Worm (Caenorhabditis elegans) whole organism, L4 larva: Measurements from ENCODE around the gene obr-2.

Source experiments
- D1046.2 ChIP-seq: fragments of 200-800 bp; sonication (Bioruptor generic); IDR thresholded peaks from 2 replicates; pipeline ENCODE4 v1.3.6; 2022; ENCODE audit warnings: missing genetic modification characterization, missing compliant biosample characterization
- F44E2.7 ChIP-seq: fragments of 200-800 bp; sonication (Bioruptor generic); IDR thresholded peaks from 2 replicates; pipeline ENCODE4 v2.1.2; 2022; ENCODE audit warnings: missing genetic modification characterization, missing compliant biosample characterization
- F49E8.2 ChIP-seq: sonication (generic microtip); optimal IDR thresholded peaks from 2 replicates; lab custom pipeline; 2016; ENCODE audit warnings: missing compliant biosample characterization, mild to moderate bottlenecking, missing genetic modification characterization, borderline replicate concordance
- R02D3.7 ChIP-seq: fragments of 150-350 bp; sonication (generic microtip); optimal IDR thresholded peaks from 3 replicates; lab custom pipeline; 2014; ENCODE audit warnings: missing biosample characterization, missing genetic modification characterization
- T20F7.1 ChIP-seq: fragments of 200-800 bp; sonication (Bioruptor generic); optimal IDR thresholded peaks from 2 replicates; lab custom pipeline; 2018; ENCODE audit warnings: mild to moderate bottlenecking, missing genetic modification characterization, missing compliant biosample characterization
- Y105C5A.15 ChIP-seq: fragments of 200-800 bp; sonication (Bioruptor generic); IDR thresholded peaks from 2 replicates; pipeline ENCODE4 v1.3.6; 2022; ENCODE audit warnings: missing genetic modification characterization, missing compliant biosample characterization
- Y48G9A.11 ChIP-seq: fragments of 200-800 bp; sonication (Bioruptor generic); IDR thresholded peaks from 2 replicates; pipeline ENCODE4 v1.3.6; 2022; ENCODE audit warnings: missing genetic modification reagents, missing genetic modification characterization, missing compliant biosample characterization
- Y75B8A.6 ChIP-seq: fragments of 200-800 bp; sonication (Bioruptor generic); IDR thresholded peaks from 2 replicates; pipeline ENCODE4 v1.3.6; 2022; ENCODE audit warnings: missing genetic modification reagents, missing genetic modification characterization, missing compliant biosample characterization
- ZK337.2 ChIP-seq: fragments of 200-800 bp; sonication (Bioruptor generic); IDR thresholded peaks from 2 replicates; pipeline ENCODE4 v1.3.6; 2022; ENCODE audit warnings: missing genetic modification reagents, missing genetic modification characterization, missing compliant biosample characterization
- ZK546.5 ChIP-seq, 2 experiments: sonication (generic microtip); optimal IDR thresholded peaks; 2 replicates each; lab custom pipeline; 2017; ENCODE audit warnings: missing biosample characterization in 2 of 2, missing genetic modification characterization in 2 of 2
- aha-1 ChIP-seq: fragments of 150-350 bp; peaks from one replicate; lab custom pipeline; 2014; ENCODE audit warnings: missing biosample characterization, missing genetic modification characterization
- ama-1 ChIP-seq: fragments of 150-350 bp; optimal IDR thresholded peaks from 2 replicates; lab custom pipeline; 2014; ENCODE audit warnings: inconsistent platforms, mixed read lengths
- attf-4 ChIP-seq: sonication (generic microtip); optimal IDR thresholded peaks from 3 replicates; lab custom pipeline; 2017; ENCODE audit warnings: missing biosample characterization, missing genetic modification characterization
- ceh-28 ChIP-seq: fragments of 150-350 bp; optimal IDR thresholded peaks from 2 replicates; lab custom pipeline; 2014; ENCODE audit warnings: missing biosample characterization, missing genetic modification reagents, missing genetic modification characterization
- ceh-32 ChIP-seq: sonication (generic microtip); optimal IDR thresholded peaks from 2 replicates; lab custom pipeline; 2016; ENCODE audit warnings: mild to moderate bottlenecking, missing genetic modification characterization, missing compliant biosample characterization; ENCODE audit not compliant: poor library complexity
- ctbp-1 ChIP-seq: fragments of 200-800 bp; sonication (Bioruptor generic); IDR thresholded peaks from 2 replicates; pipeline ENCODE4 v1.3.6; 2022; ENCODE audit warnings: missing genetic modification reagents, missing genetic modification characterization, missing compliant biosample characterization
- daf-19 ChIP-seq: fragments of 200-800 bp; sonication (Bioruptor generic); conservative IDR thresholded peaks from 2 replicates; pipeline ENCODE4 v1.3.6; 2022; ENCODE audit warnings: missing genetic modification characterization, missing compliant biosample characterization
- daf-8 ChIP-seq: fragments of 200-800 bp; sonication (Bioruptor generic); IDR thresholded peaks from 2 replicates; pipeline ENCODE4 v1.3.6; 2022; ENCODE audit warnings: missing genetic modification characterization, missing compliant biosample characterization
- dmd-8 ChIP-seq: fragments of 200-800 bp; sonication (Bioruptor generic); IDR thresholded peaks from 2 replicates; pipeline ENCODE4 v1.3.6; 2022; ENCODE audit warnings: missing genetic modification characterization, missing compliant biosample characterization
- dmd-9 ChIP-seq: fragments of 200-800 bp; sonication (Bioruptor generic); IDR thresholded peaks from 2 replicates; pipeline ENCODE4 v1.3.6; 2022; ENCODE audit warnings: missing genetic modification reagents, missing genetic modification characterization, missing compliant biosample characterization
- duxl-1 ChIP-seq: sonication (generic microtip); optimal IDR thresholded peaks from 2 replicates; lab custom pipeline; 2016; ENCODE audit warnings: mild to moderate bottlenecking, missing genetic modification characterization, moderate library complexity, missing compliant biosample characterization; ENCODE audit not compliant: poor library complexity
- dve-1 ChIP-seq: sonication (generic microtip); optimal IDR thresholded peaks from 2 replicates; lab custom pipeline; 2017; ENCODE audit warnings: antibody characterized with exemption, mild to moderate bottlenecking, missing genetic modification characterization, missing compliant biosample characterization; ENCODE audit not compliant: insufficient read depth
- egl-43 ChIP-seq: fragments of 200-800 bp; sonication (Bioruptor generic); IDR thresholded peaks from 2 replicates; pipeline ENCODE4 v1.3.6; 2022; ENCODE audit warnings: missing genetic modification reagents, missing genetic modification characterization, missing compliant biosample characterization
- fos-1 ChIP-seq: fragments of 150-350 bp; optimal IDR thresholded peaks from 2 replicates; lab custom pipeline; 2014; ENCODE audit warnings: missing biosample characterization, missing genetic modification characterization
- hif-1 ChIP-seq, 2 experiments: sonication (generic microtip); optimal IDR thresholded peaks; 2 replicates each; lab custom pipeline; 2016 to 2017; ENCODE audit warnings: missing compliant biosample characterization in 2 of 2, missing genetic modification characterization in 2 of 2, missing genetic modification reagents in 2 of 2, missing genotype in 2 of 2, mild to moderate bottlenecking in 1 of 2
- hlh-11 ChIP-seq: fragments of 200-800 bp; sonication (Bioruptor generic); optimal IDR thresholded peaks from 2 replicates; lab custom pipeline; 2018; ENCODE audit warnings: mild to moderate bottlenecking, missing genetic modification characterization, missing compliant biosample characterization
- jun-1 ChIP-seq: fragments of 150-350 bp; optimal IDR thresholded peaks from 2 replicates; lab custom pipeline; 2014; ENCODE audit warnings: missing biosample characterization, missing genetic modification reagents, missing genetic modification characterization
- lin-1 ChIP-seq: fragments of 200-800 bp; sonication (Bioruptor generic); IDR thresholded peaks from 2 replicates; pipeline ENCODE4 v1.3.6; 2022; ENCODE audit warnings: missing genetic modification reagents, missing genetic modification characterization, missing compliant biosample characterization
- lin-13 ChIP-seq: fragments of 150-350 bp; optimal IDR thresholded peaks from 2 replicates; lab custom pipeline; 2014; ENCODE audit warnings: missing biosample characterization, missing genetic modification reagents, missing genetic modification characterization
- lin-38 ChIP-seq: fragments of 200-800 bp; sonication (Bioruptor generic); IDR thresholded peaks from 2 replicates; pipeline ENCODE4 v1.3.6; 2022; ENCODE audit warnings: missing genetic modification reagents, missing genetic modification characterization, missing compliant biosample characterization
- lin-39 ChIP-seq: fragments of 150-350 bp; optimal IDR thresholded peaks from 2 replicates; lab custom pipeline; 2014; ENCODE audit warnings: missing biosample characterization, missing genetic modification reagents, missing genetic modification characterization
- lsy-2 ChIP-seq, 2 experiments: fragments of 150-350 bp in 1 of 2; sonication (generic microtip) in 1 of 2; optimal IDR thresholded peaks; 2 replicates each; lab custom pipeline; 2014 to 2017; ENCODE audit warnings: missing biosample characterization in 2 of 2, missing genetic modification characterization in 2 of 2
- madf-9 ChIP-seq: fragments of 200-800 bp; sonication (Bioruptor generic); conservative IDR thresholded peaks from 2 replicates; pipeline ENCODE4 v1.3.6; 2022; ENCODE audit warnings: missing genetic modification reagents, missing genetic modification characterization, missing compliant biosample characterization
- mdl-1 ChIP-seq, 2 experiments: fragments of 150-350 bp in 1 of 2; sonication (generic microtip) in 1 of 2; optimal IDR thresholded peaks; 2 replicates each; lab custom pipeline; 2014 to 2017; ENCODE audit warnings: missing biosample characterization in 2 of 2, missing genetic modification characterization in 2 of 2
- nhr-25 ChIP-seq: sonication (generic microtip); optimal IDR thresholded peaks from 2 replicates; lab custom pipeline; 2017; ENCODE audit warnings: missing genetic modification characterization, mild to moderate bottlenecking, missing compliant biosample characterization, antibody characterized with exemption, moderate library complexity, borderline replicate concordance; ENCODE audit not compliant: insufficient read depth
- nhr-41 ChIP-seq: fragments of 200-800 bp; sonication (Bioruptor generic); IDR thresholded peaks from 2 replicates; pipeline ENCODE4 v1.3.6; 2022; ENCODE audit warnings: missing genetic modification reagents, missing genetic modification characterization, missing compliant biosample characterization
- php-3 ChIP-seq: fragments of 200-800 bp; sonication (Bioruptor generic); IDR thresholded peaks from 2 replicates; pipeline ENCODE4 v1.3.6; 2022; ENCODE audit warnings: missing genetic modification reagents, missing genetic modification characterization, missing compliant biosample characterization
- rbr-2 ChIP-seq: sonication (generic microtip); optimal IDR thresholded peaks from 2 replicates; lab custom pipeline; 2016; ENCODE audit warnings: missing genotype, missing genetic modification characterization, missing compliant biosample characterization
- saeg-2 ChIP-seq: fragments of 200-800 bp; sonication (Bioruptor generic); IDR thresholded peaks from 2 replicates; pipeline ENCODE4 v1.3.6; 2022; ENCODE audit warnings: missing genetic modification reagents, missing genetic modification characterization, missing compliant biosample characterization
- set-16 ChIP-seq: fragments of 200-800 bp; sonication (Bioruptor generic); IDR thresholded peaks from 2 replicates; pipeline ENCODE4 v1.3.6; 2022; ENCODE audit warnings: missing genetic modification reagents, missing genetic modification characterization, missing compliant biosample characterization
- skn-1 ChIP-seq: fragments of 150-350 bp; optimal IDR thresholded peaks from 2 replicates; lab custom pipeline; 2014; ENCODE audit warnings: missing biosample characterization, missing genetic modification characterization
- snpc-1.2 ChIP-seq: fragments of 200-800 bp; sonication (Bioruptor generic); IDR thresholded peaks from 2 replicates; pipeline ENCODE4 v1.3.6; 2022; ENCODE audit warnings: missing genetic modification reagents, missing genetic modification characterization, missing compliant biosample characterization
- snpc-4 ChIP-seq: fragments of 150-350 bp; optimal IDR thresholded peaks from 2 replicates; lab custom pipeline; 2014; ENCODE audit warnings: missing biosample characterization, missing genetic modification characterization
- spr-1 ChIP-seq: sonication (generic microtip); optimal IDR thresholded peaks from 2 replicates; lab custom pipeline; 2016; ENCODE audit warnings: mild to moderate bottlenecking, missing genetic modification characterization, missing compliant biosample characterization
- spr-3 ChIP-seq: fragments of 200-800 bp; sonication (Bioruptor generic); optimal IDR thresholded peaks from 2 replicates; lab custom pipeline; 2018; ENCODE audit warnings: mild to moderate bottlenecking, missing genetic modification characterization, missing compliant biosample characterization
- tag-97 ChIP-seq: fragments of 200-800 bp; sonication (Bioruptor generic); IDR thresholded peaks from 2 replicates; pipeline ENCODE4 v1.3.6; 2022; ENCODE audit warnings: missing genetic modification characterization, missing compliant biosample characterization
- tra-1 ChIP-seq: fragments of 200-800 bp; sonication (Bioruptor generic); IDR thresholded peaks from 2 replicates; pipeline ENCODE4 v1.3.6; 2022; ENCODE audit warnings: missing genetic modification reagents, missing genetic modification characterization, missing compliant biosample characterization
- zfp-2 ChIP-seq: sonication (generic microtip); optimal IDR thresholded peaks from 2 replicates; lab custom pipeline; 2016; ENCODE audit warnings: mild to moderate bottlenecking, missing genetic modification characterization, missing compliant biosample characterization
- ztf-11 ChIP-seq: fragments of 150-350 bp; optimal IDR thresholded peaks from 2 replicates; lab custom pipeline; 2014; ENCODE audit warnings: missing biosample characterization, missing genetic modification characterization
- ztf-7 ChIP-seq: fragments of 150-350 bp; optimal IDR thresholded peaks from 2 replicates; lab custom pipeline; 2014; ENCODE audit warnings: missing biosample characterization, missing genetic modification characterization

Gene obr-2

DNA sequence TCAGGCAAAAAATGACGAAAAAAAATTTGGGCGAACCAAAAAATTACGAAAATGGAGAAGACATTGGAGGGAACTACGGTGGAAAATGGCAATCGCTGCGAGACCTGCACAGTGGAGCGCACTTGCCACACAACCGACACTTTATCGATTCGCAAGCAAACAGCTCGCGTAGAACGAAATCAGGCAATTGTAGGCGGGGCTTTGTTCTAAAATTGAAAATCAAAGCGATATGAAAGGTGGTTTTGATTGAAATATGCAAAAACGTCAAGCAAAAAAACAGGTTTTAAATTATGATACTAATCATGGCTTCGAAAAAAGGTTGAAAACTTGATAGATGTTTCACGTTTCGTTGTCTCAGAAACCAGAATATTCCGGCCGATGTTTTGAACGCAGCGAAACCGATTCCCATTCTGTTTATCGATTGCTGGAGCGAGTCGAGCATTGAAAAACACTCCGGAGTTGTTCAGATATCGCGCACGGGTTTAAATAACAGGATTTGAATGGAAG is 11.8 kb downstream of the obr-2 start, which contains the start of the genes fib-1 and mut-15 (continued):
- TF ChIP-seq ceh-32 (tag; lab: Kevin White, UChicago) (no peak), attf-4 (tag; lab: Kevin White, UChicago) (no peak), dmd-8 (GFP tag; lab: Robert Waterston, UW) (no peak), lin-38 (GFP tag; lab: Robert Waterston, UW) (peak; percentile 99), lin-39 (tag; lab: Kevin White, UChicago) (no peak), lin-13 (peak; percentile 86), zfp-2 (tag; lab: Kevin White, UChicago) (peak; percentile 69), ceh-28 (tag; lab: Kevin White, UChicago) (peak; percentile 71), T20F7.1 (GFP tag; lab: Kevin White, UChicago) (peak; percentile 91), lin-1 (GFP tag; lab: Robert Waterston, UW) (no peak), php-3 (GFP tag; lab: Robert Waterston, UW) (0 out of 2 replicates have a peak, but pooled peaks have one; percentile 19), Y75B8A.6 (GFP tag; lab: Robert Waterston, UW) (no peak), jun-1 (tag; lab: Kevin White, UChicago) (peak; percentile 77), F49E8.2 (tag; lab: Kevin White, UChicago) (peak; percentile 48), skn-1 (no peak), rbr-2 (tag; lab: Kevin White, UChicago) (peak; percentile 92), spr-3 (peak; percentile 8), daf-19 (GFP tag; lab: Robert Waterston, UW) (peak; percentile 58; the same call in 1 of the 2 replicates), ZK546.5 (tag; optimal IDR thresholded peaks at IDR 0.05; lab: Kevin White, UChicago) (no peak), daf-8 (GFP tag; lab: Robert Waterston, UW) (no peak), duxl-1 (tag; lab: Kevin White, UChicago) (peak; percentile 62), R02D3.7 (no peak), egl-43 (0 out of 2 replicates have a peak, but pooled peaks have one; percentile 45), hif-1 (tag; optimal IDR thresholded peaks at IDR 0.05; lab: Kevin White, UChicago) (peak in 1 of 2 experiments; percentile 91), ama-1 (no peak), madf-9 (GFP tag; lab: Robert Waterston, UW) (no peak), dmd-9 (GFP tag; lab: Robert Waterston, UW) (peak; percentile 78; the same call in 1 of the 2 replicates), aha-1 (peak; percentile 24), fos-1 (tag; lab: Kevin White, UChicago) (no peak), nhr-25 (tag; lab: Kevin White, UChicago) (peak; percentile 73), ztf-11 (tag; lab: Kevin White, UChicago) (no peak), ZK337.2 (GFP tag; lab: Robert Waterston, UW) (no peak), ctbp-1 (GFP tag; lab: Robert Waterston, UW) (peak; percentile 72), dve-1 (tag; lab: Kevin White, UChicago) (peak; percentile 89), D1046.2 (GFP tag; lab: Robert Waterston, UW) (no peak), spr-1 (tag; lab: Kevin White, UChicago) (peak; percentile 71), lsy-2 (tag; optimal IDR thresholded peaks at IDR 0.05; lab: Kevin White, UChicago) (peak; percentile 89 to 97), ztf-7 (tag; lab: Kevin White, UChicago) (no peak), tag-97 (GFP tag; lab: Robert Waterston, UW) (no peak), snpc-4 (no peak), tra-1 (peak; percentile 67), mdl-1 (tag; optimal IDR thresholded peaks at IDR 0.05; lab: Kevin White, UChicago) (peak in 1 of 2 experiments; percentile 28), saeg-2 (GFP tag; lab: Robert Waterston, UW) (no peak), F44E2.7 (GFP tag; lab: Robert Waterston, UW) (no peak), set-16 (GFP tag; lab: Robert Waterston, UW) (no peak), nhr-41 (no peak), hlh-11 (peak; percentile 88), snpc-1.2 (GFP tag; lab: Robert Waterston, UW) (no peak), Y48G9A.11 (GFP tag; lab: Robert Waterston, UW) (peak; percentile 87), Y105C5A.15 (GFP tag; lab: Robert Waterston, UW) (no peak)
